Worm (Caenorhabditis elegans): Measurements from ENCODE around the gene Y75B12B.3.

Gene Y75B12B.3

ce11 chrV:15190903-15191302 is 4.8 kb upstream of the Y75B12B.3 start, which contains the start of gene Y75B12B.11 (continued):
- peak; percentile 87 for TF ChIP-seq madf-10 (tag; optimal IDR thresholded peaks at IDR 0.05)
- TF ChIP-seq dox-1 (GFP tag; IDR thresholded peaks at IDR 0.05): peak; percentile 95
- TF ChIP-seq akir-1 (GFP tag; optimal IDR thresholded peaks at IDR 0.05): peak; percentile 40
- TF ChIP-seq attf-5 (GFP tag; optimal IDR thresholded peaks at IDR 0.05): peak; percentile 89
- peak; percentile 86 for TF ChIP-seq sptf-2 (GFP tag; optimal IDR thresholded peaks at IDR 0.05)
- TF ChIP-seq ztf-28 (GFP tag; IDR thresholded peaks at IDR 0.05): peak; percentile 94
- TF ChIP-seq Y67H2A.10 (GFP tag; conservative IDR thresholded peaks at IDR 0.05): no peak
- TF ChIP-seq nfya-1 (tag; optimal IDR thresholded peaks at IDR 0.05; ENCODE audit: borderline replicate concordance, insufficient read depth): no peak
- TF ChIP-seq athp-1 (tag; optimal IDR thresholded peaks at IDR 0.05): peak; percentile 98
- peak; percentile 87; the same call in 1 of the 2 replicates for TF ChIP-seq Y95B8A.8 (GFP tag; IDR thresholded peaks at IDR 0.05)
- peak; percentile 98 for TF ChIP-seq die-1 (tag; optimal IDR thresholded peaks at IDR 0.05)
- peak; percentile 75 for TF ChIP-seq lir-1 (GFP tag; conservative IDR thresholded peaks at IDR 0.05)
- peak; percentile 87 for TF ChIP-seq ets-4 (GFP tag; optimal IDR thresholded peaks at IDR 0.05)
- TF ChIP-seq hlh-12 (tag; optimal IDR thresholded peaks at IDR 0.05): peak; percentile 80
- peak; percentile 96 for TF ChIP-seq mxl-1 (tag; optimal IDR thresholded peaks at IDR 0.05)
- peak; percentile 60; the same call in 1 of the 2 replicates for TF ChIP-seq K11D2.4 (GFP tag; IDR thresholded peaks at IDR 0.05)
- TF ChIP-seq lin-26 (GFP tag; IDR thresholded peaks at IDR 0.05): peak; percentile 99
- peak; percentile 85 for TF ChIP-seq ceh-100 (GFP tag; IDR thresholded peaks at IDR 0.05)
- TF ChIP-seq nhr-120 (GFP tag; IDR thresholded peaks at IDR 0.05): peak; percentile 96
- TF ChIP-seq B0261.1 (tag; optimal IDR thresholded peaks at IDR 0.05): peak; percentile 97
- peak in 2 of 3 experiments; percentile 72 to 87 for TF ChIP-seq lin-35 (GFP tag; optimal IDR thresholded peaks at IDR 0.05)
- TF ChIP-seq F10E7.11 (tag; optimal IDR thresholded peaks at IDR 0.05): peak; percentile 76
- TF ChIP-seq K12H6.12 (tag; optimal IDR thresholded peaks at IDR 0.05): peak; percentile 83
- TF ChIP-seq nhr-179 (tag; optimal IDR thresholded peaks at IDR 0.05): peak; percentile 81
- peak; percentile 62 for TF ChIP-seq efl-1 (GFP tag; optimal IDR thresholded peaks at IDR 0.05)
- TF ChIP-seq Y56A3A.18 (GFP tag; IDR thresholded peaks at IDR 0.05): peak; percentile 98
- peak; percentile 93 for TF ChIP-seq attf-6 (GFP tag; IDR thresholded peaks at IDR 0.05)
- peak; percentile 95 for TF ChIP-seq atf-7 (tag; optimal IDR thresholded peaks at IDR 0.05)
- peak; percentile 95 for TF ChIP-seq zfh-2 (GFP tag; conservative IDR thresholded peaks at IDR 0.05)
- TF ChIP-seq unc-62 (GFP tag; optimal IDR thresholded peaks at IDR 0.05): no peak
- TF ChIP-seq C06A6.2 (GFP tag; conservative IDR thresholded peaks at IDR 0.05): peak; percentile 80
- 0 out of 2 replicates have a peak, but pooled peaks have one; percentile 80 for TF ChIP-seq hlh-26 (GFP tag; conservative IDR thresholded peaks at IDR 0.05)
- TF ChIP-seq nhr-80 (tag; optimal IDR thresholded peaks at IDR 0.05): peak; percentile 73
- TF ChIP-seq Y79H2A.3 (GFP tag; conservative IDR thresholded peaks at IDR 0.05): peak; percentile 91
- TF ChIP-seq bed-2 (GFP tag; IDR thresholded peaks at IDR 0.05): no peak; the same call in 1 of the 2 replicates
- peak; percentile 90; the same call in 1 of the 2 replicates for TF ChIP-seq nfya-2 (GFP tag; IDR thresholded peaks at IDR 0.05)
- TF ChIP-seq ceh-79 (tag; optimal IDR thresholded peaks at IDR 0.05): peak; percentile 97
- peak; percentile 97 for TF ChIP-seq chd-7 (tag; optimal IDR thresholded peaks at IDR 0.05)
- peak; percentile 90 for TF ChIP-seq snpc-1.3 (tag; optimal IDR thresholded peaks at IDR 0.05; ENCODE audit: insufficient read depth)
- TF ChIP-seq ztf-18 (tag; optimal IDR thresholded peaks at IDR 0.05): peak; percentile 86
- TF ChIP-seq lin-54 (GFP tag; optimal IDR thresholded peaks at IDR 0.05): peak; percentile 93
- TF ChIP-seq ekl-4 (GFP tag; IDR thresholded peaks at IDR 0.05): peak; percentile 96
- TF ChIP-seq madf-6 (GFP tag; IDR thresholded peaks at IDR 0.05): peak; percentile 92
- TF ChIP-seq T26A5.8 (tag; optimal IDR thresholded peaks at IDR 0.05): peak; percentile 98
- peak; percentile 70 for TF ChIP-seq ceh-91 (GFP tag; IDR thresholded peaks at IDR 0.05)
- TF ChIP-seq F23B12.7 (tag; optimal IDR thresholded peaks at IDR 0.05; ENCODE audit: insufficient read depth): peak; percentile 89
- peak; percentile 71 for TF ChIP-seq madf-8 (GFP tag; conservative IDR thresholded peaks at IDR 0.05)
- peak; percentile 95 for TF ChIP-seq ztf-26 (tag; optimal IDR thresholded peaks at IDR 0.05)
- TF ChIP-seq attf-3 (GFP tag; conservative IDR thresholded peaks at IDR 0.05): peak; percentile 77
